Worm (Caenorhabditis elegans) whole organism, L2 larva: ENCODE measurements around the gene aqp-2.

Experiments
- C34F6.9 ChIP-seq: fragments of 150-350 bp; optimal IDR thresholded peaks from 2 replicates; lab custom pipeline; 2014; ENCODE audit warnings: missing biosample characterization, missing genetic modification characterization
- F13H6.1 ChIP-seq: sonication (generic microtip); optimal IDR thresholded peaks from 2 replicates; lab custom pipeline; 2016; ENCODE audit warnings: missing genetic modification characterization, missing compliant biosample characterization
- R02D3.7 ChIP-seq: fragments of 150-350 bp; optimal IDR thresholded peaks from 2 replicates; lab custom pipeline; 2014; ENCODE audit warnings: missing biosample characterization, missing genetic modification characterization
- Y55F3AM.14 ChIP-seq: fragments of 200-800 bp; sonication (Bioruptor generic); optimal IDR thresholded peaks from 2 replicates; lab custom pipeline; 2018; ENCODE audit warnings: mild to moderate bottlenecking, missing genetic modification characterization, missing compliant biosample characterization
- ZK546.5 ChIP-seq: sonication (generic microtip); optimal IDR thresholded peaks from 2 replicates; lab custom pipeline; 2017; ENCODE audit warnings: missing biosample characterization, missing genetic modification characterization
- alr-1 ChIP-seq: fragments of 150-350 bp; optimal IDR thresholded peaks from 2 replicates; lab custom pipeline; 2014; ENCODE audit warnings: missing biosample characterization, missing genetic modification characterization
- aly-2 ChIP-seq: fragments of 150-350 bp; optimal IDR thresholded peaks from 2 replicates; lab custom pipeline; 2014; ENCODE audit warnings: missing biosample characterization, missing genetic modification characterization
- ama-1 ChIP-seq: fragments of 150-350 bp; optimal IDR thresholded peaks from 2 replicates; lab custom pipeline; 2018; ENCODE audit warnings: inconsistent platforms
- ceh-16 ChIP-seq: fragments of 150-350 bp; optimal IDR thresholded peaks from 2 replicates; lab custom pipeline; 2014; ENCODE audit warnings: missing biosample characterization, missing genetic modification characterization
- ceh-82 ChIP-seq: fragments of 150-350 bp; optimal IDR thresholded peaks from 2 replicates; lab custom pipeline; 2014; ENCODE audit warnings: missing biosample characterization, missing genetic modification characterization
- crh-2 ChIP-seq: sonication (generic microtip); optimal IDR thresholded peaks from 2 replicates; lab custom pipeline; 2017; ENCODE audit warnings: missing biosample characterization, missing genetic modification characterization
- dmd-4 ChIP-seq: sonication (generic microtip); optimal IDR thresholded peaks from 2 replicates; lab custom pipeline; 2017; ENCODE audit warnings: missing biosample characterization, missing genetic modification characterization
- egl-27 ChIP-seq: sonication (generic microtip); optimal IDR thresholded peaks from 3 replicates; lab custom pipeline; 2017; ENCODE audit warnings: missing biosample characterization, missing genetic modification reagents, missing genetic modification characterization
- elt-3 ChIP-seq: sonication (generic microtip); optimal IDR thresholded peaks from 2 replicates; lab custom pipeline; 2017; ENCODE audit warnings: missing biosample characterization, missing genetic modification characterization
- fos-1 ChIP-seq: fragments of 150-350 bp; optimal IDR thresholded peaks from 2 replicates; lab custom pipeline; 2014; ENCODE audit warnings: missing biosample characterization, missing genetic modification characterization
- lin-11 ChIP-seq: fragments of 150-350 bp; sonication (generic microtip); optimal IDR thresholded peaks from 2 replicates; lab custom pipeline; 2014; ENCODE audit warnings: missing biosample characterization, missing genetic modification characterization, inconsistent platforms, mixed read lengths
- lin-13 ChIP-seq: fragments of 150-350 bp; optimal IDR thresholded peaks from 2 replicates; lab custom pipeline; 2014; ENCODE audit warnings: missing biosample characterization, missing genetic modification reagents, missing genetic modification characterization
- lin-39 ChIP-seq: fragments of 150-350 bp; optimal IDR thresholded peaks from 2 replicates; lab custom pipeline; 2014; ENCODE audit warnings: missing biosample characterization, missing genetic modification reagents, missing genetic modification characterization
- lsy-2 ChIP-seq, 2 experiments: fragments of 150-350 bp in 1 of 2; sonication (generic microtip) in 1 of 2; optimal IDR thresholded peaks; 2 replicates each; lab custom pipeline; 2014 to 2017; ENCODE audit warnings: missing biosample characterization in 2 of 2, missing genetic modification characterization in 2 of 2
- mab-5 ChIP-seq: fragments of 150-350 bp; optimal IDR thresholded peaks from 2 replicates; lab custom pipeline; 2014; ENCODE audit warnings: missing biosample characterization, missing genetic modification characterization
- mbf-1 ChIP-seq: sonication (generic microtip); optimal IDR thresholded peaks from 2 replicates; lab custom pipeline; 2017; ENCODE audit warnings: missing biosample characterization, missing genetic modification characterization
- mdl-1 ChIP-seq, 2 experiments: fragments of 150-350 bp in 1 of 2; sonication (generic microtip) in 1 of 2; optimal IDR thresholded peaks; 2 replicates each; lab custom pipeline; 2017; ENCODE audit warnings: missing biosample characterization in 2 of 2, missing genetic modification characterization in 2 of 2
- nhr-12 ChIP-seq: fragments of 150-350 bp; optimal IDR thresholded peaks from 2 replicates; lab custom pipeline; 2014; ENCODE audit warnings: missing biosample characterization, missing genetic modification characterization
- nhr-129 ChIP-seq: fragments of 150-350 bp; optimal IDR thresholded peaks from 2 replicates; lab custom pipeline; 2014; ENCODE audit warnings: missing biosample characterization, missing genetic modification characterization
- nhr-21 ChIP-seq: fragments of 150-350 bp; optimal IDR thresholded peaks from 2 replicates; lab custom pipeline; 2014; ENCODE audit warnings: missing biosample characterization, missing genetic modification characterization
- nhr-237 ChIP-seq: fragments of 150-350 bp; optimal IDR thresholded peaks from 2 replicates; lab custom pipeline; 2014; ENCODE audit warnings: missing biosample characterization, missing genetic modification characterization
- nhr-25 ChIP-seq: fragments of 150-350 bp; sonication (generic microtip); optimal IDR thresholded peaks from 3 replicates; lab custom pipeline; 2014; ENCODE audit warnings: missing biosample characterization, missing genetic modification characterization
- nhr-77 ChIP-seq: fragments of 150-350 bp; optimal IDR thresholded peaks from 2 replicates; lab custom pipeline; 2014; ENCODE audit warnings: missing biosample characterization, missing genetic modification characterization
- peb-1 ChIP-seq: fragments of 150-350 bp; optimal IDR thresholded peaks from 2 replicates; lab custom pipeline; 2014; ENCODE audit warnings: missing biosample characterization, missing genetic modification characterization
- sem-4 ChIP-seq: fragments of 150-350 bp; optimal IDR thresholded peaks from 2 replicates; lab custom pipeline; 2014; ENCODE audit warnings: missing biosample characterization, missing genetic modification reagents, missing genetic modification characterization
- skn-1 ChIP-seq: sonication (generic microtip); optimal IDR thresholded peaks from 2 replicates; lab custom pipeline; 2017; ENCODE audit warnings: missing biosample characterization, missing genetic modification characterization
- sma-9 ChIP-seq, 2 experiments: fragments of 150-350 bp in 1 of 2; sonication (generic microtip) in 1 of 2; optimal IDR thresholded peaks; 2 replicates each; lab custom pipeline; 2014 to 2016; ENCODE audit warnings: missing genetic modification characterization in 2 of 2, mild to moderate bottlenecking in 1 of 2, missing biosample characterization in 1 of 2, missing compliant biosample characterization in 1 of 2, missing genetic modification reagents in 1 of 2, moderate library complexity in 1 of 2
- snpc-4 ChIP-seq: fragments of 150-350 bp; optimal IDR thresholded peaks from 2 replicates; lab custom pipeline; 2014; ENCODE audit warnings: missing biosample characterization, missing genetic modification characterization
- unc-39 ChIP-seq: fragments of 150-350 bp; optimal IDR thresholded peaks from 2 replicates; lab custom pipeline; 2014; ENCODE audit warnings: missing biosample characterization, missing genetic modification characterization
- unc-55 ChIP-seq: fragments of 150-350 bp; sonication (generic microtip); optimal IDR thresholded peaks from 3 replicates; lab custom pipeline; 2014; ENCODE audit warnings: missing biosample characterization, missing genetic modification reagents, missing genetic modification characterization
- zag-1 ChIP-seq: fragments of 150-350 bp; optimal IDR thresholded peaks from 2 replicates; lab custom pipeline; 2014; ENCODE audit warnings: missing biosample characterization, missing genetic modification characterization
- ztf-11 ChIP-seq: sonication (generic microtip); optimal IDR thresholded peaks from 2 replicates; lab custom pipeline; 2017; ENCODE audit warnings: missing biosample characterization, missing genetic modification characterization
- ztf-4 ChIP-seq: fragments of 150-350 bp; optimal IDR thresholded peaks from 2 replicates; lab custom pipeline; 2014; ENCODE audit warnings: missing biosample characterization, missing genetic modification characterization

aqp-2 gene

DNA sequence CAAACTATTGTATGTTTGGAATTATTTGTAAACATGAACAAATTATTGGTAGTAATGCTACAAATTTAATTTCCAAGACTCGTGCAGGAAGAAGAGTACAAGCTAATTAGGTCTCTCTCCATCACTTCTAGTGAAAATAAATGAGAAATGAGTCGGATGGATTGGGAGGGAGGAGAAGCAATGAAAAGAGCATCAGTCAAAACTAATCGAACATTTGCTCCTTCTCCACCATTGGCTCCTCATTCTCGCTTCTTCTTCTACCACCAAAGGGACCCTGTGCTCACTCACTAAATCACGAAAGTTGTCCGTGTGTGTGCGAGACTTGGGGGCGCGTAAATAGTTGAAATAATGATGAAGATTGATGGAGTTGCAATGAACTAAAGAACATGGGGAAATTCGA, 45.1 kb upstream of the aqp-2 start (continued):
- TF ChIP-seq fos-1 (tag; lab: Kevin White, UChicago) (no peak), mdl-1 (tag; optimal IDR thresholded peaks at IDR 0.05; lab: Kevin White, UChicago) (no peak)
- TF ChIP-seq, all 48 proteins: peak for 12

DNA sequence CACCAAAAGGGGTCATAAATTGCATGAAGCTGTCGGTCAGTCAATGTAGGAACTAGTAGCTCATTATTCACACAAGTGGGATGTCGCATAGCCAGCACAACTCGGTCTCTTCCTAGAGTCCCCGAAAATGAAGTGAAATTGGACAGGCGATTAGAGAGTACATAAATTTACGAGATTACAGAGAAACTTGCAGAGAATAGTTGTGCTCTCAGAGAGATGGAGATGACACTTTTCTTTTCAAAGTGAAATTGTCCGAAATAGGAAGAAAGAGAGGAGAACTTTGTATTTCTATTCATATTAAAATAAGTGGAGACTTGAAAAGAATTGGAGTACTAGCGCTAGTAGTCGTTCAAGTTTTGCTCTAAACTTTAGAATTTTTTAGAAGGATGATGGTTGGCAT, 43.8 kb upstream of the aqp-2 start:
- TF ChIP-seq lsy-2 (tag; optimal IDR thresholded peaks at IDR 0.05; lab: Kevin White, UChicago) (peak in 1 of 2 experiments; percentile 15), unc-55 (GFP tag; lab: Kevin White, UChicago) (peak; percentile 48), nhr-25 (tag; lab: Kevin White, UChicago) (no peak), nhr-12 (tag; lab: Kevin White, UChicago) (no peak), aly-2 (tag; lab: Kevin White, UChicago) (no peak), ztf-11 (tag; lab: Kevin White, UChicago) (no peak), R02D3.7 (no peak), snpc-4 (tag; lab: Kevin White, UChicago) (no peak), sma-9 (GFP tag; optimal IDR thresholded peaks at IDR 0.05; lab: Kevin White, UChicago) (peak; percentile 32), sma-9 (tag; optimal IDR thresholded peaks at IDR 0.05; lab: Kevin White, UChicago) (no peak), nhr-21 (tag; lab: Kevin White, UChicago) (no peak)
- TF ChIP-seq, all 48 proteins: peak for 3

DNA sequence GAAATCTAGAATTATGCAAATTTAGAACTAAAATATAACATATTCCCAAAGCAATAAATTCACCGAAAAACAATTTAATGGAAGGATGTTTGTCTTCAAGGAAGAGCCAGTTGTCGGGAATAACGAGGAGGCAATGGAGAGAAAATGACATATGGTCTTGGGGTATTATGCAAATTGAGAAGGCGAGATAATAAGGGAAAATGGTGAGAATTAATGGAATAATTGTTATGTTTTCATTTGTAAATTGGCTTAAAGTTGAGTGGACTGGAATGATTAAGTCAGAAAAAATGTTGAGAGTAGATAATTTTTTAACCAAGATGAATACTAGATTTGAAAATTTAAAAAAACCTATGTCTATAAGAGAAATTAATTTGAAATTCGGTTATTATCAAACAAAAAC, 43.1 kb upstream of the aqp-2 start:
- TF ChIP-seq nhr-77 (tag; lab: Kevin White, UChicago) (no peak), alr-1 (tag; lab: Kevin White, UChicago) (no peak), mbf-1 (tag; lab: Kevin White, UChicago) (no peak), unc-39 (tag; lab: Kevin White, UChicago) (no peak), skn-1 (tag; lab: Kevin White, UChicago) (no peak), sma-9 (GFP tag; optimal IDR thresholded peaks at IDR 0.05; lab: Kevin White, UChicago) (no peak), sma-9 (tag; optimal IDR thresholded peaks at IDR 0.05; lab: Kevin White, UChicago) (no peak), ztf-11 (tag; lab: Kevin White, UChicago) (no peak), ceh-82 (tag; lab: Kevin White, UChicago) (no peak)
- TF ChIP-seq, all 48 proteins: peak for 0

DNA sequence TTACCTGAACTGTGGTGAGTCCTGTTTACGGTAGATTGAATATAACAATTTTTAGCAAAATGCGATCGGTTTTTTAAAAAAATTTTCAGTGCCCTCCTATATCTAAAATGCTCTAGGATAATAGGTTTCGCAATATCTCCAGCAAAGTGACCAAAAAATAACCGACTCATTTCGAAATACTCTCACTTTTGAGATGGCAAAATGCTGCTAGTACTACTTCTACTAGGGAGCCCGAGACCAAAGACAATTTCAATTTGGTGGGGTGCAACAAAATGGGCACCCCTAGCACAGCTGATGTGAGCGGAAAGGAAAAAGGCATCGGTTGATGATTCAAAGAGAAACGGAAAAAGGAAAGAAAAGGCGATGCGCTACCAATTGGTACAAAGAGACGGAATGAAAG, 41.8 kb upstream of the aqp-2 start:
- TF ChIP-seq ztf-4 (tag; lab: Kevin White, UChicago): no peak
- peak; percentile 9 for TF ChIP-seq unc-55 (GFP tag; lab: Kevin White, UChicago)
- TF ChIP-seq, all 48 proteins: peak for 1

DNA sequence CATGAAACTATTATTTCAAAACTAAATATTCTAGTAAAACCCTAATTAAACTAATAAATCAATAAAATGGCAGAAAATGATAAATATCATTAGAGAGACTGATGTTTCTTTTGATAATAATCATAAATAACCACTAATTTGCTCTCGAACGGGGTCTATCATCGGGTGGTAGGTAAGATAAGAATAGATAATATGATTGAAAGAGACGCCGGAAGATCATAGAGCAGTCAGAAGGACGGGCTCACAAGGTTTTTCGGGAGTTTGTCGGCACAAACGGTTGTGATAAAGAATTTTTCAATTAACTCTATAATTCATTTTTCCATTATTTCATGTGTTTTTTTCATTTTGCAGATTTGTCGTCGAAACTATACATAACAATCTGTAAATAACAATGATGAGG, 39.3 kb upstream of the aqp-2 start:
- TF ChIP-seq egl-27 (tag; lab: Kevin White, UChicago) (no peak), F13H6.1 (peak; percentile 42), ZK546.5 (no peak), snpc-4 (tag; lab: Kevin White, UChicago) (no peak), lin-39 (tag; lab: Kevin White, UChicago) (no peak), elt-3 (tag; lab: Kevin White, UChicago) (no peak), peb-1 (tag; lab: Kevin White, UChicago) (no peak), nhr-129 (tag; lab: Kevin White, UChicago) (no peak), ceh-82 (tag; lab: Kevin White, UChicago) (no peak), Y55F3AM.14 (no peak), ama-1 (lab: Kevin White, UChicago) (no peak), lin-13 (GFP tag; lab: Kevin White, UChicago) (no peak), nhr-25 (tag; lab: Kevin White, UChicago) (no peak), C34F6.9 (tag; lab: Kevin White, UChicago) (no peak), ceh-16 (tag; lab: Kevin White, UChicago) (no peak), dmd-4 (tag; lab: Kevin White, UChicago) (no peak), lin-11 (no peak), sma-9 (GFP tag; optimal IDR thresholded peaks at IDR 0.05; lab: Kevin White, UChicago) (peak; percentile 34), sma-9 (tag; optimal IDR thresholded peaks at IDR 0.05; lab: Kevin White, UChicago) (no peak), ztf-4 (tag; lab: Kevin White, UChicago) (no peak), nhr-237 (tag; lab: Kevin White, UChicago) (no peak), unc-39 (tag; lab: Kevin White, UChicago) (no peak), crh-2 (peak; percentile 14), mbf-1 (tag; lab: Kevin White, UChicago) (no peak), aly-2 (tag; lab: Kevin White, UChicago) (no peak), alr-1 (tag; lab: Kevin White, UChicago) (no peak), R02D3.7 (no peak), zag-1 (tag; lab: Kevin White, UChicago) (no peak), fos-1 (tag; lab: Kevin White, UChicago) (peak; percentile 91), sem-4 (tag; lab: Kevin White, UChicago) (no peak), mab-5 (no peak)
